Worm (Caenorhabditis elegans): ENCODE data around the gene fbxa-84.

ce11 chrV:15147776-15148175, 34.5 kb upstream of the fbxa-84 start, which contains the start of gene T09F5.20:
- TF ChIP-seq mls-2 (tag; optimal IDR thresholded peaks at IDR 0.05) (no peak), flh-1 (GFP tag; optimal IDR thresholded peaks at IDR 0.05) (no peak), mep-1 (tag; optimal IDR thresholded peaks at IDR 0.05) (no peak)
